Worm (Caenorhabditis elegans) whole organism, late embryonic: ENCODE measurements around the gene pbo-6.

ENCODE experiments used
- C08G9.2 ChIP-seq: sonication (generic microtip); optimal IDR thresholded peaks from 2 replicates; lab custom pipeline; 2016; ENCODE audit warnings: mild to moderate bottlenecking, missing genetic modification characterization, moderate library complexity, missing compliant biosample characterization
- T23F11.4 ChIP-seq: fragments of 200-800 bp; sonication (Bioruptor generic); optimal IDR thresholded peaks from 2 replicates; lab custom pipeline; 2018; ENCODE audit warnings: mild to moderate bottlenecking, missing genetic modification characterization, missing compliant biosample characterization
- Y22D7AL.16 ChIP-seq: sonication (generic microtip); optimal IDR thresholded peaks from 2 replicates; lab custom pipeline; 2016; ENCODE audit warnings: missing genetic modification characterization, missing compliant biosample characterization
- ahr-1 ChIP-seq: sonication (generic microtip); optimal IDR thresholded peaks from 2 replicates; lab custom pipeline; 2016; ENCODE audit warnings: missing genetic modification characterization, missing compliant biosample characterization
- ceh-14 ChIP-seq: sonication (generic microtip); optimal IDR thresholded peaks from 2 replicates; lab custom pipeline; 2016; ENCODE audit warnings: missing genotype, missing genetic modification characterization, missing compliant biosample characterization
- ceh-18 ChIP-seq: sonication (generic microtip); optimal IDR thresholded peaks from 2 replicates; lab custom pipeline; 2016; ENCODE audit warnings: missing genetic modification characterization, missing compliant biosample characterization
- ceh-19 ChIP-seq: fragments of 200-800 bp; sonication (Bioruptor generic); optimal IDR thresholded peaks from 2 replicates; lab custom pipeline; 2018; ENCODE audit warnings: mild to moderate bottlenecking, missing genetic modification characterization, missing compliant biosample characterization
- ceh-30 ChIP-seq: fragments of 150-350 bp; optimal IDR thresholded peaks from 2 replicates; lab custom pipeline; 2014; ENCODE audit warnings: missing biosample characterization, missing genetic modification characterization
- ceh-31 ChIP-seq: sonication (generic microtip); optimal IDR thresholded peaks from 2 replicates; lab custom pipeline; 2016; ENCODE audit warnings: missing genetic modification characterization, missing compliant biosample characterization
- ceh-34 ChIP-seq: sonication (generic microtip); optimal IDR thresholded peaks from 2 replicates; lab custom pipeline; 2016; ENCODE audit warnings: mild to moderate bottlenecking, missing genetic modification characterization, missing compliant biosample characterization
- ceh-45 ChIP-seq: fragments of 200-800 bp; sonication (Bioruptor generic); IDR thresholded peaks from 2 replicates; pipeline ENCODE4 v1.3.6; 2022; ENCODE audit warnings: missing genetic modification reagents, missing genetic modification characterization, missing compliant biosample characterization
- ceh-48 ChIP-seq: sonication (generic microtip); optimal IDR thresholded peaks from 2 replicates; lab custom pipeline; 2016; ENCODE audit warnings: missing genetic modification characterization, inconsistent platforms, missing compliant biosample characterization
- ceh-9 ChIP-seq: sonication (generic microtip); optimal IDR thresholded peaks from 2 replicates; lab custom pipeline; 2016; ENCODE audit warnings: mild to moderate bottlenecking, missing genetic modification characterization, inconsistent platforms, missing compliant biosample characterization
- dve-1 ChIP-seq: sonication (generic microtip); optimal IDR thresholded peaks from 2 replicates; lab custom pipeline; 2017; ENCODE audit warnings: antibody characterized with exemption, mild to moderate bottlenecking, missing genetic modification characterization, missing compliant biosample characterization
- elt-2 ChIP-seq: sonication (generic microtip); optimal IDR thresholded peaks from 2 replicates; lab custom pipeline; 2016; ENCODE audit warnings: missing genetic modification reagents, missing genetic modification characterization, missing compliant biosample characterization
- ets-4 ChIP-seq: sonication (generic microtip); optimal IDR thresholded peaks from 2 replicates; lab custom pipeline; 2016; ENCODE audit warnings: missing genetic modification characterization, missing compliant biosample characterization
- fax-1 ChIP-seq: sonication (generic microtip); optimal IDR thresholded peaks from 2 replicates; lab custom pipeline; 2016; ENCODE audit warnings: missing genotype, missing genetic modification characterization, missing compliant biosample characterization
- gmeb-2 ChIP-seq: sonication (generic microtip); optimal IDR thresholded peaks from 2 replicates; lab custom pipeline; 2016; ENCODE audit warnings: missing genetic modification characterization, inconsistent platforms, missing compliant biosample characterization
- hlh-13 ChIP-seq: fragments of 200-800 bp; sonication (Bioruptor generic); optimal IDR thresholded peaks from 2 replicates; lab custom pipeline; 2018; ENCODE audit warnings: mild to moderate bottlenecking, missing genetic modification characterization, missing compliant biosample characterization
- hlh-30 ChIP-seq: sonication (generic microtip); optimal IDR thresholded peaks from 2 replicates; lab custom pipeline; 2017; ENCODE audit warnings: antibody characterized with exemption, missing genetic modification characterization, missing compliant biosample characterization; ENCODE audit not compliant: insufficient read depth
- madf-2 ChIP-seq: sonication (generic microtip); optimal IDR thresholded peaks from 2 replicates; lab custom pipeline; 2017; ENCODE audit warnings: missing genetic modification characterization, missing compliant biosample characterization
- nfya-1 ChIP-seq: sonication (generic microtip); optimal IDR thresholded peaks from 2 replicates; lab custom pipeline; 2017; ENCODE audit warnings: missing genetic modification characterization, mild to moderate bottlenecking, missing compliant biosample characterization, antibody characterized with exemption, moderate library complexity
- nhr-232 ChIP-seq: sonication (generic microtip); optimal IDR thresholded peaks from 2 replicates; lab custom pipeline; 2016; ENCODE audit warnings: missing genetic modification characterization, missing compliant biosample characterization
- pha-2 ChIP-seq: sonication (generic microtip); optimal IDR thresholded peaks from 2 replicates; lab custom pipeline; 2017; ENCODE audit warnings: mild to moderate bottlenecking, missing genetic modification characterization, missing compliant biosample characterization
- ref-2 ChIP-seq: sonication (generic microtip); optimal IDR thresholded peaks from 2 replicates; lab custom pipeline; 2016; ENCODE audit warnings: missing genetic modification characterization, missing compliant biosample characterization
- rnt-1 ChIP-seq: sonication (generic microtip); optimal IDR thresholded peaks from 2 replicates; lab custom pipeline; 2016; ENCODE audit warnings: missing genetic modification characterization, missing compliant biosample characterization
- sdc-2 ChIP-seq: sonication (generic microtip); optimal IDR thresholded peaks from 2 replicates; lab custom pipeline; 2016; ENCODE audit warnings: missing genotype, missing genetic modification characterization, missing compliant biosample characterization
- sox-4 ChIP-seq: sonication (generic microtip); optimal IDR thresholded peaks from 2 replicates; lab custom pipeline; 2017; ENCODE audit warnings: mild to moderate bottlenecking, missing genetic modification characterization, inconsistent platforms, missing compliant biosample characterization
- syd-9 ChIP-seq: sonication (generic microtip); optimal IDR thresholded peaks from 2 replicates; lab custom pipeline; 2016; ENCODE audit warnings: mild to moderate bottlenecking, missing genetic modification characterization, moderate library complexity, missing compliant biosample characterization
- tbx-2 ChIP-seq: sonication (generic microtip); optimal IDR thresholded peaks from 2 replicates; lab custom pipeline; 2016; ENCODE audit warnings: missing genetic modification characterization, missing compliant biosample characterization
- tbx-7 ChIP-seq: sonication (generic microtip); optimal IDR thresholded peaks from 2 replicates; lab custom pipeline; 2016; ENCODE audit warnings: missing genotype, missing genetic modification characterization, missing compliant biosample characterization
- unc-3 ChIP-seq, 2 experiments: fragments of 200-800 bp in 1 of 2; sonication (Bioruptor generic) in 1 of 2; sonication (generic microtip) in 1 of 2; conservative IDR thresholded peaks in 1 of 2; optimal IDR thresholded peaks in 1 of 2; 2 replicates each; pipeline versions ENCODE4 v1.3.6 to Lab custom; 2016 to 2022; ENCODE audit warnings: missing compliant biosample characterization in 2 of 2, missing genetic modification characterization in 2 of 2, missing genetic modification reagents in 1 of 2
- unc-42 ChIP-seq: sonication (generic microtip); optimal IDR thresholded peaks from 2 replicates; lab custom pipeline; 2016; ENCODE audit warnings: missing genotype, missing genetic modification characterization, missing compliant biosample characterization
- unc-55 ChIP-seq: sonication (generic microtip); optimal IDR thresholded peaks from 2 replicates; lab custom pipeline; 2017; ENCODE audit warnings: missing biosample characterization, missing genetic modification reagents, missing genetic modification characterization
- ztf-16 ChIP-seq: sonication (generic microtip); optimal IDR thresholded peaks from 2 replicates; lab custom pipeline; 2017; ENCODE audit warnings: missing genetic modification characterization, missing compliant biosample characterization

pbo-6 gene

ce11 chrX:17390531-17390930 is 38.3 kb upstream of the pbo-6 start:
- no peak for TF ChIP-seq Y22D7AL.16 (tag; lab: Kevin White, UChicago)
- TF ChIP-seq ceh-34 (tag; lab: Kevin White, UChicago), result no peak
- no peak for TF ChIP-seq ets-4
- no peak for TF ChIP-seq ahr-1 (tag; lab: Kevin White, UChicago)
- TF ChIP-seq pha-2, result no peak
- TF ChIP-seq unc-55 (GFP tag; lab: Kevin White, UChicago), result no peak
- no peak for TF ChIP-seq gmeb-2 (tag; lab: Kevin White, UChicago)
- no peak for TF ChIP-seq ztf-16 (tag; lab: Kevin White, UChicago)
- TF ChIP-seq hlh-13 (GFP tag; lab: Kevin White, UChicago), result no peak
- no peak for TF ChIP-seq ceh-48
- TF ChIP-seq dve-1 (tag; lab: Kevin White, UChicago), result no peak

ce11 chrX:17391515-17391914 is 37.3 kb upstream of the pbo-6 start, which contains the start of gene F10D7.5:
Gene F10D7.5 (minus strand): TSS chrX:17391615.
- TF ChIP-seq T23F11.4 (GFP tag; lab: Kevin White, UChicago) (no peak), ceh-14 (tag; lab: Kevin White, UChicago) (no peak), ceh-30 (tag; lab: Kevin White, UChicago) (no peak), nhr-232 (tag; lab: Kevin White, UChicago) (no peak), C08G9.2 (no peak), ceh-34 (tag; lab: Kevin White, UChicago) (no peak), ceh-45 (no peak), ceh-48 (no peak), tbx-7 (no peak), ceh-19 (GFP tag; lab: Kevin White, UChicago) (no peak), ceh-9 (tag; lab: Kevin White, UChicago) (no peak), syd-9 (tag; lab: Kevin White, UChicago) (no peak), fax-1 (tag; lab: Kevin White, UChicago) (no peak), unc-3 (GFP tag; conservative IDR thresholded peaks at IDR 0.05; lab: Robert Waterston, UW) (no peak), unc-3 (tag; optimal IDR thresholded peaks at IDR 0.05; lab: Kevin White, UChicago) (no peak)

ce11 chrX:17392182-17392581 is 36.7 kb upstream of the pbo-6 start:
- TF ChIP-seq elt-2 (tag; lab: Kevin White, UChicago), result no peak
- TF ChIP-seq rnt-1 (tag; lab: Kevin White, UChicago), result peak; percentile 29
- no peak for TF ChIP-seq tbx-7
- peak; percentile 67 for TF ChIP-seq hlh-30
- peak; percentile 56 for TF ChIP-seq tbx-2
- TF ChIP-seq nfya-1 (tag; lab: Kevin White, UChicago), result peak; percentile 36
- TF ChIP-seq ceh-14 (tag; lab: Kevin White, UChicago), result peak; percentile 67
- peak; percentile 43 for TF ChIP-seq unc-55 (GFP tag; lab: Kevin White, UChicago)
- TF ChIP-seq syd-9 (tag; lab: Kevin White, UChicago), result peak; percentile 24
- peak; percentile 21 for TF ChIP-seq ceh-34 (tag; lab: Kevin White, UChicago)
- TF ChIP-seq sdc-2 (tag; lab: Kevin White, UChicago), result peak; percentile 75
- TF ChIP-seq madf-2 (tag; lab: Kevin White, UChicago), result no peak
- peak; percentile 9 for TF ChIP-seq ref-2 (tag; lab: Kevin White, UChicago)
- no peak for TF ChIP-seq ceh-30 (tag; lab: Kevin White, UChicago)
- peak; percentile 56 for TF ChIP-seq ceh-18
- TF ChIP-seq unc-42 (tag; lab: Kevin White, UChicago), result peak; percentile 91
- no peak for TF ChIP-seq sox-4
- TF ChIP-seq ceh-31 (tag; lab: Kevin White, UChicago), result peak; percentile 72

- no peak for TF ChIP-seq hlh-30
Observed at ce11 chrX:17396456-17396855, 32.4 kb upstream of the pbo-6 start, which contains the start of the genes vap-1 and F11C7.2. Gene vap-1 (minus strand): TSS chrX:17396556. Gene F11C7.2 (plus strand): TSS chrX:17396814.
